Worm (Caenorhabditis elegans) whole organism, L1 larva: ENCODE data around the gene ebp-1.
"Not testable (repeated sequence)": the region's sequence is repeated elsewhere in the genome, so short reads cannot be mapped to it uniquely, and the experiment has no call there.

Source experiments
- C16A3.4 ChIP-seq: fragments of 150-350 bp; optimal IDR thresholded peaks from 2 replicates; lab custom pipeline; 2014; ENCODE audit warnings: missing biosample characterization, missing genetic modification characterization
- F16B12.6 ChIP-seq: fragments of 150-350 bp; optimal IDR thresholded peaks from 2 replicates; lab custom pipeline; 2014; ENCODE audit warnings: missing biosample characterization, missing genetic modification characterization
- blmp-1 ChIP-seq: fragments of 150-350 bp; optimal IDR thresholded peaks from 2 replicates; lab custom pipeline; 2014; ENCODE audit warnings: missing biosample characterization, missing genetic modification characterization
- ceh-63 ChIP-seq: fragments of 200-800 bp; sonication (Bioruptor generic); optimal IDR thresholded peaks from 2 replicates; lab custom pipeline; 2018; ENCODE audit warnings: mild to moderate bottlenecking, missing genetic modification characterization, missing compliant biosample characterization
- ceh-88 ChIP-seq: fragments of 200-800 bp; sonication (Bioruptor generic); IDR thresholded peaks from 2 replicates; pipeline ENCODE4 v1.3.6; 2022; ENCODE audit warnings: missing genetic modification characterization, missing compliant biosample characterization
- ceh-90 ChIP-seq: sonication (generic microtip); optimal IDR thresholded peaks from 2 replicates; lab custom pipeline; 2016; ENCODE audit warnings: missing genetic modification characterization, missing compliant biosample characterization
- ces-1 ChIP-seq: fragments of 150-350 bp; optimal IDR thresholded peaks from 2 replicates; lab custom pipeline; 2014; ENCODE audit warnings: missing biosample characterization, missing genetic modification reagents, missing genetic modification characterization
- dsc-1 ChIP-seq: sonication (generic microtip); optimal IDR thresholded peaks from 2 replicates; lab custom pipeline; 2016; ENCODE audit warnings: mild to moderate bottlenecking, missing genetic modification characterization, missing compliant biosample characterization
- efl-1 ChIP-seq, 4 experiments: fragments of 150-350 bp; optimal IDR thresholded peaks in 3 of 4; peaks in 1 of 4; 1 replicate in 1 of 4; 2 replicates in 3 of 4; lab custom pipeline; 2014; ENCODE audit warnings: missing biosample characterization in 2 of 4, missing genetic modification characterization in 2 of 4, missing genetic modification reagents in 2 of 4
- efl-3 ChIP-seq: fragments of 200-800 bp; sonication (Bioruptor generic); optimal IDR thresholded peaks from 2 replicates; lab custom pipeline; 2018; ENCODE audit warnings: mild to moderate bottlenecking, missing genetic modification characterization, missing compliant biosample characterization
- egl-27 ChIP-seq, 2 experiments: fragments of 150-350 bp in 1 of 2; sonication (generic microtip); optimal IDR thresholded peaks; 3 replicates each; lab custom pipeline; 2017 to 2018; ENCODE audit warnings: missing biosample characterization in 2 of 2, missing genetic modification characterization in 2 of 2, missing genetic modification reagents in 2 of 2
- elt-2 ChIP-seq: sonication (generic microtip); optimal IDR thresholded peaks from 2 replicates; lab custom pipeline; 2016; ENCODE audit warnings: missing genetic modification characterization, mild to moderate bottlenecking, inconsistent platforms, missing compliant biosample characterization, missing genetic modification reagents
- ets-5 ChIP-seq: fragments of 200-800 bp; sonication (Bioruptor generic); IDR thresholded peaks from 2 replicates; pipeline ENCODE4 v1.3.6; 2022; ENCODE audit warnings: missing genetic modification characterization, missing compliant biosample characterization
- fkh-4 ChIP-seq: sonication (generic microtip); optimal IDR thresholded peaks from 2 replicates; lab custom pipeline; 2016; ENCODE audit warnings: missing compliant biosample characterization, missing genetic modification characterization, borderline replicate concordance
- fkh-8 ChIP-seq: sonication (generic microtip); optimal IDR thresholded peaks from 2 replicates; lab custom pipeline; 2016; ENCODE audit warnings: mild to moderate bottlenecking, missing genetic modification characterization, missing compliant biosample characterization
- fos-1 ChIP-seq: fragments of 150-350 bp; optimal IDR thresholded peaks from 2 replicates; lab custom pipeline; 2014; ENCODE audit warnings: missing biosample characterization, missing genetic modification characterization
- grh-1 ChIP-seq: fragments of 200-800 bp; sonication (Bioruptor generic); IDR thresholded peaks from 2 replicates; pipeline ENCODE4 v1.3.6; 2022; ENCODE audit warnings: missing genetic modification reagents, missing genetic modification characterization, missing compliant biosample characterization
- hlh-17 ChIP-seq: fragments of 200-800 bp; sonication (Bioruptor generic); optimal IDR thresholded peaks from 2 replicates; lab custom pipeline; 2018; ENCODE audit warnings: missing genetic modification characterization, mild to moderate bottlenecking, missing compliant biosample characterization, moderate library complexity, borderline replicate concordance
- hlh-4 ChIP-seq: sonication (generic microtip); optimal IDR thresholded peaks from 2 replicates; lab custom pipeline; 2016; ENCODE audit warnings: mild to moderate bottlenecking, missing genetic modification characterization, missing compliant biosample characterization
- irx-1 ChIP-seq: sonication (generic microtip); optimal IDR thresholded peaks from 2 replicates; lab custom pipeline; 2016; ENCODE audit warnings: missing genetic modification characterization, missing compliant biosample characterization
- lin-13 ChIP-seq: fragments of 150-350 bp; optimal IDR thresholded peaks from 2 replicates; lab custom pipeline; 2014; ENCODE audit warnings: missing biosample characterization, missing genetic modification reagents, missing genetic modification characterization
- lin-39 ChIP-seq: fragments of 150-350 bp; optimal IDR thresholded peaks from 2 replicates; lab custom pipeline; 2014; ENCODE audit warnings: missing biosample characterization, missing genetic modification reagents, missing genetic modification characterization
- mab-9 ChIP-seq: fragments of 200-800 bp; sonication (Bioruptor generic); IDR thresholded peaks from 2 replicates; pipeline ENCODE4 v1.3.6; 2022; ENCODE audit warnings: missing genetic modification reagents, missing genetic modification characterization, missing compliant biosample characterization
- mep-1 ChIP-seq: fragments of 150-350 bp; optimal IDR thresholded peaks from 2 replicates; lab custom pipeline; 2014; ENCODE audit warnings: missing biosample characterization, missing genetic modification characterization
- nhr-12 ChIP-seq: sonication (generic microtip); optimal IDR thresholded peaks from 2 replicates; lab custom pipeline; 2017; ENCODE audit warnings: missing biosample characterization, missing genetic modification characterization
- nhr-71 ChIP-seq: sonication (generic microtip); optimal IDR thresholded peaks from 2 replicates; lab custom pipeline; 2016; ENCODE audit warnings: mild to moderate bottlenecking, missing genetic modification characterization, moderate library complexity, missing compliant biosample characterization
- nhr-76 ChIP-seq: sonication (generic microtip); optimal IDR thresholded peaks from 2 replicates; lab custom pipeline; 2017; ENCODE audit warnings: missing biosample characterization, missing genetic modification characterization
- nhr-77 ChIP-seq: fragments of 150-350 bp; optimal IDR thresholded peaks from 2 replicates; lab custom pipeline; 2014; ENCODE audit warnings: missing biosample characterization, missing genetic modification characterization
- nhr-85 ChIP-seq: sonication (generic microtip); peaks from one replicate; lab custom pipeline; 2016; ENCODE audit warnings: missing genetic modification characterization, inconsistent platforms, missing compliant biosample characterization
- nhr-90 ChIP-seq: sonication (generic microtip); optimal IDR thresholded peaks from 2 replicates; lab custom pipeline; 2016; ENCODE audit warnings: mild to moderate bottlenecking, missing genetic modification characterization, missing compliant biosample characterization; ENCODE audit not compliant: poor library complexity
- pqm-1 ChIP-seq: sonication (generic microtip); optimal IDR thresholded peaks from 3 replicates; lab custom pipeline; 2017; ENCODE audit warnings: missing biosample characterization, missing genetic modification characterization
- skn-1 ChIP-seq: fragments of 150-350 bp; optimal IDR thresholded peaks from 2 replicates; lab custom pipeline; 2014; ENCODE audit warnings: missing biosample characterization, missing genetic modification characterization
- tbx-2 ChIP-seq: sonication (generic microtip); optimal IDR thresholded peaks from 2 replicates; lab custom pipeline; 2016; ENCODE audit warnings: missing genetic modification characterization, missing compliant biosample characterization
- unc-30 ChIP-seq: sonication (generic microtip); optimal IDR thresholded peaks from 2 replicates; lab custom pipeline; 2017; ENCODE audit warnings: missing biosample characterization, missing genetic modification characterization
- unc-62 ChIP-seq: fragments of 150-350 bp; optimal IDR thresholded peaks from 2 replicates; lab custom pipeline; 2014; ENCODE audit warnings: missing biosample characterization, missing genetic modification reagents, missing genetic modification characterization
- unc-98 ChIP-seq: fragments of 200-800 bp; sonication (Bioruptor generic); IDR thresholded peaks from 2 replicates; pipeline ENCODE4 v1.3.6; 2022; ENCODE audit warnings: missing genetic modification characterization, missing compliant biosample characterization
- vab-15 ChIP-seq: sonication (generic microtip); optimal IDR thresholded peaks from 2 replicates; lab custom pipeline; 2017; ENCODE audit warnings: missing genotype, mild to moderate bottlenecking, missing genetic modification characterization, missing compliant biosample characterization
- xbp-1 ChIP-seq: sonication (generic microtip); optimal IDR thresholded peaks from 2 replicates; lab custom pipeline; 2016; ENCODE audit warnings: missing genetic modification characterization, missing compliant biosample characterization
- zip-4 ChIP-seq: fragments of 200-800 bp; sonication (Bioruptor generic); optimal IDR thresholded peaks from 2 replicates; lab custom pipeline; 2018; ENCODE audit warnings: mild to moderate bottlenecking, missing genetic modification characterization, moderate library complexity, missing compliant biosample characterization
- ztf-11 ChIP-seq, 2 experiments: sonication (generic microtip); optimal IDR thresholded peaks; 2 replicates each; lab custom pipeline; 2016 to 2017; ENCODE audit warnings: missing genetic modification characterization in 2 of 2, missing biosample characterization in 1 of 2, missing compliant biosample characterization in 1 of 2
- ztf-4 ChIP-seq: fragments of 150-350 bp; optimal IDR thresholded peaks from 2 replicates; lab custom pipeline; 2014; ENCODE audit warnings: missing biosample characterization, missing genetic modification characterization

ebp-1 gene

DNA sequence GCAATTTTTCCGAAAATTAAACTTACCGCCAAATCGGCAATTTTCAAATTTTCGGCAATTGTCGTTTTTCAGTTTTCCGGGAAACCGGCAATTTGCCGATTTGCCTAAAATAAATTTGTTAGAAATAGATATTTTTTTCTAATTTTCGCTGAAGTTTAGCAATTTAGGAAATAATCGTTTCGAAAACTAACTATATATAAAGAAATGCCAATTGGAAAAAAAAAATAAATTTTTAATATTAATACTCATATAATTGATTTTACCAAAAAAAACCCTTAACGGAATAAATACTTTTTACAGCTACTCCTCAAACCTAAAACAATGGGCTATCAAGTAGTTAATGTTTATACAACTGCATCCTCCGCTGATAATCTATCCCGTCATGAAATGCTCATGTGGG lies at the start of gene ebp-1:
ebp-1 (plus strand) TSS at position 301 of the 400 bp plus-strand sequence.
- no peak for TF ChIP-seq ztf-11 (tag; optimal IDR thresholded peaks at IDR 0.05; lab: Kevin White, UChicago)
- TF ChIP-seq efl-3 (GFP tag; lab: Kevin White, UChicago), result no peak
- no peak for TF ChIP-seq grh-1
- no peak for TF ChIP-seq ztf-4 (tag; lab: Kevin White, UChicago)
- no peak for TF ChIP-seq nhr-77 (tag; lab: Kevin White, UChicago)
- no peak for TF ChIP-seq fkh-8
- no peak for TF ChIP-seq tbx-2 (tag; lab: Kevin White, UChicago)
- no peak for TF ChIP-seq xbp-1
- no peak for TF ChIP-seq skn-1 (tag; lab: Kevin White, UChicago)
- TF ChIP-seq efl-1 (optimal IDR thresholded peaks at IDR 0.05; lab: Kevin White, UChicago), result no peak
- TF ChIP-seq efl-1 (GFP tag; optimal IDR thresholded peaks at IDR 0.05 in 1 of 2; lab: Kevin White, UChicago), result no peak
- no peak for TF ChIP-seq dsc-1 (tag; lab: Kevin White, UChicago)
- TF ChIP-seq unc-62 (GFP tag; lab: Kevin White, UChicago), result no peak

DNA sequence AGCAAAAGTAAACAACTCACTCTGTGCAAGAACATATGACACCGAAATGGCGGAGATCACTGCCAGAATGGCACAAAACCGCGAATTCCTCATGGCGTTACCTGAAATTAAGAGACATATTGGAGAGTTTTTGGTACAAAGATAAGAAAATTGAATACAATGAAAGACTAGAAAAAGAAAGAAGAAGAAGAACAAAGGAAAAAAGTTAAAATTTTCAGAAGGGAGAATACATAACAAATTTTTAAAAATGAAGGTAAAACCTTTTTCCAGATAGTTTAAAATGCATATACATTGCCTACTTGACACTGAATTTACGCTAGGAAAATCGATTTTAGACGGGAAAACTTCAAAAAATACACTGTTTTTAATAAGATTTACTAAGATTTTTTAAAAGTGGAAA lies 42.1 kb upstream of the ebp-1 start, which contains the start of gene lon-8:
lon-8 (minus strand) TSS at position 101 of the 400 bp plus-strand sequence.
- TF ChIP-seq F16B12.6 (tag; lab: Kevin White, UChicago) (no peak), mab-9 (no peak), fos-1 (tag; lab: Kevin White, UChicago) (no peak), mep-1 (tag; lab: Kevin White, UChicago) (no peak), elt-2 (tag; lab: Kevin White, UChicago) (no peak), dsc-1 (tag; lab: Kevin White, UChicago) (no peak), nhr-71 (tag; lab: Kevin White, UChicago) (no peak), unc-98 (GFP tag; lab: Robert Waterston, UW) (no peak), ztf-4 (tag; lab: Kevin White, UChicago) (no peak), irx-1 (no peak), egl-27 (tag; optimal IDR thresholded peaks at IDR 0.05; lab: Kevin White, UChicago) (no peak), efl-1 (optimal IDR thresholded peaks at IDR 0.05; lab: Kevin White, UChicago) (no peak), efl-1 (GFP tag; optimal IDR thresholded peaks at IDR 0.05 in 1 of 2; lab: Kevin White, UChicago) (no peak), ceh-88 (GFP tag; lab: Robert Waterston, UW) (no peak)

DNA sequence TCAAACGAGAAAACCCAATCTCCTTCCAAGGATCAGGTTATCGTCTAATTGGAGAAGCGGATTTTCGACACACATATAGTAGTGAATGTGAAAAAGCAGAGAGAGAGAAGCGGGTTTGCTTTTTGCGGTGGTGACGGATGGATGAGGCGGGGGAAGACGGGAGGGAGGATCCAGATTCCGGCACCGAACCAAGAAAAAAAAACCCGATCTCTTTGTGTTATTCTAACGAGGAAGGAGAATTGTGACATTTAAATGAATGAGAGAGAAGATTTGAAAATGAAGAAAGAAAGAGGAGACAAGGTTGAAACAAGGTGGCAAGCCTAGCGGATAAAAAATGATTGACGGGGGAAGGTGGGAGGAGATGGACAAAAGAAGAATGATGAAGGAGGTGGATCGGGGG lies 39.5 kb upstream of the ebp-1 start:
- peak; percentile 33 for TF ChIP-seq nhr-85 (tag; lab: Kevin White, UChicago)
- TF ChIP-seq vab-15 (tag; lab: Kevin White, UChicago), result no peak
- no peak for TF ChIP-seq nhr-76
- TF ChIP-seq blmp-1 (tag; lab: Kevin White, UChicago), result peak; percentile 65
- no peak for TF ChIP-seq mab-9
- no peak for TF ChIP-seq lin-13 (GFP tag; lab: Kevin White, UChicago)
- TF ChIP-seq ces-1 (GFP tag; lab: Kevin White, UChicago), result no peak
- TF ChIP-seq skn-1 (tag; lab: Kevin White, UChicago), result no peak

DNA sequence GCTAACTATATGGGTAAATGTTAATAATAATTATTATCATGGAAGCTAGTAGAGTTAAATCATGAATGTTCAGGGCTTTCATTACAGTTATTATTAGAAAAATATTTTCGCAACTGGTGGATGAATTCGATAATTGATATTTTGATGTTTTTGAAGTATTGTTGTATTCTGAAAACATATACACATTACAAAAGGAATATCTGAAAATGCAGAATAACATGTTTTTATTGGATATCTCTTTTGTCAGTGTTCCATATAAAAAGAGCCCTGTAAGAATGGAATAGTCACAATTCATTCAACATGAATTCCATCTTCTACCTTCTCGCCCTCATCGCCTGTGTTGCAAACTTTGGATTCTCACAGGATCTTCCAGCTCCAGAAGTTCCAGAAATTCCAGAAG lies 36.4 kb upstream of the ebp-1 start, which contains the start of gene Y59A8B.19:
Y59A8B.19 (plus strand) TSS at position 301 of the 400 bp plus-strand sequence.
- TF ChIP-seq elt-2 (tag; lab: Kevin White, UChicago); hlh-17; C16A3.4 (tag; lab: Kevin White, UChicago): not testable (repeated sequence)

DNA sequence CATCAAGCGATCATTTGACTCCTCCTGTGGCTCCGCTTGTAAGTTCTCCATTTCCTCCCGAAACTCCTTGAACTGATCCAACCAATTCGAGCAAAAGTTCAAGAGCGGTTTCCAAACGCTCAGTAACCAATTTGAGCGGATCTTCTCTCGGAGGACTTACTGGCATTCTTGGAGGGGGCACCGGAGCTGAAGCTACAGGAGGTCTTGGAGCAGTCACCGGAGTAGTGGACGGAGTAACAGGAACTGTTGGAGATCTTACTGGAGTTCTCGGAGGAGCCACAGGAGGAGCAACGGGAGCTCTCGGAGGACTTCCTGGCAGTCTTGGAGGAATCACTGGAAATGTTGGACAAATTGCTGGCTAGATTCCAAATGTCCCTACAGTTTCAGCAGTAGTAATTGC lies 34.7 kb upstream of the ebp-1 start:
- TF ChIP-seq zip-4 (GFP tag; lab: Kevin White, UChicago), result no peak
- no peak for TF ChIP-seq pqm-1
- TF ChIP-seq efl-1 (optimal IDR thresholded peaks at IDR 0.05; lab: Kevin White, UChicago), result no peak
- TF ChIP-seq efl-1 (GFP tag; optimal IDR thresholded peaks at IDR 0.05 in 1 of 2; lab: Kevin White, UChicago), result no peak
- no peak for TF ChIP-seq unc-30
- no peak for TF ChIP-seq hlh-17
- TF ChIP-seq hlh-4 (tag; lab: Kevin White, UChicago), result no peak
- no peak for TF ChIP-seq ztf-11 (tag; optimal IDR thresholded peaks at IDR 0.05; lab: Kevin White, UChicago)
- TF ChIP-seq ets-5 (GFP tag; lab: Robert Waterston, UW), result no peak
- no peak for TF ChIP-seq ceh-90 (tag; lab: Kevin White, UChicago)
- TF ChIP-seq nhr-12, result no peak
- no peak for TF ChIP-seq dsc-1 (tag; lab: Kevin White, UChicago)
- TF ChIP-seq fkh-8, result no peak
- no peak for TF ChIP-seq ceh-63
- TF ChIP-seq fkh-4 (tag; lab: Kevin White, UChicago), result no peak
- no peak for TF ChIP-seq lin-39 (tag; lab: Kevin White, UChicago)
- TF ChIP-seq nhr-90, result no peak
- TF ChIP-seq ces-1 (GFP tag; lab: Kevin White, UChicago), result no peak
- no peak for TF ChIP-seq F16B12.6 (tag; lab: Kevin White, UChicago)
